Fruit fly (Drosophila melanogaster) S2 (cell line): ENCODE results near the gene CG14857.

ENCODE experiments used
- CG8478 ChIP-seq: fragments of >200 bp; optimal IDR thresholded peaks from 2 replicates; lab custom pipeline; 2018
- CTCF ChIP-seq, 2 experiments: fragments of >200 bp; optimal IDR thresholded peaks; 2 replicates each; lab custom pipeline; 2018

DNA sequence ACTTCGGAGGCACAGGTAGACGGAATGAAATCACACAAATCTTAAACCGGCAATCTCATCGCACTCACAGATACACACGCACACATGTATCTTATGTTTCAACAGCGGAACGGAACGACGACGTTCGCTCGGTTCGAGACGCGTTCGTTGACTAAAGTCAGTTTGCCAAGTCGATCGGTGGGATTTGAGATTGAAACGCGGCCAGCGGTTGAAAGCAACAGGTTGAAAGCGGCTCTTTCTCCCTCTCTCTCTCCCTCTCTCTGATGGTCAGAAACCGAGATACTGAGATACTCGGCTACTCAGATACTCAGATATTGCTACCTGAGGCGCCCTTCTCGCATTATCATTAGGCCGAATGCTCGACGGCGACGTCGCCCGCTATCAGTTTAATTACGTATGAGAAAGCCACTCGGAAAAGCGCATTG is 52.2 kb downstream of the CG14857 start:
- TF ChIP-seq CTCF (optimal IDR thresholded peaks at IDR 0.05; lab: Kevin White, UChicago) (no peak), CG8478 (no peak)
